Worm (Caenorhabditis elegans) whole organism, L3 larva: ENCODE data around the gene ddx-19.

Experiments used
- R02D3.7 ChIP-seq: fragments of 150-350 bp; optimal IDR thresholded peaks from 2 replicates; lab custom pipeline; 2014; ENCODE audit warnings: missing biosample characterization, missing genetic modification characterization
- ZK546.5 ChIP-seq: sonication (generic microtip); optimal IDR thresholded peaks from 2 replicates; lab custom pipeline; 2017; ENCODE audit warnings: missing biosample characterization, missing genetic modification characterization
- ama-1 ChIP-seq: fragments of 150-350 bp; optimal IDR thresholded peaks from 2 replicates; lab custom pipeline; 2018
- ceh-28 ChIP-seq: fragments of 150-350 bp; optimal IDR thresholded peaks from 2 replicates; lab custom pipeline; 2014; ENCODE audit warnings: missing biosample characterization, missing genetic modification reagents, missing genetic modification characterization
- ceh-82 ChIP-seq: fragments of 150-350 bp; optimal IDR thresholded peaks from 2 replicates; lab custom pipeline; 2014; ENCODE audit warnings: missing biosample characterization, missing genetic modification characterization
- ceh-9 ChIP-seq: sonication (generic microtip); optimal IDR thresholded peaks from 2 replicates; lab custom pipeline; 2018; ENCODE audit warnings: missing biosample characterization, missing genetic modification characterization
- egl-27 ChIP-seq: sonication (generic microtip); optimal IDR thresholded peaks from 4 replicates; lab custom pipeline; 2017; ENCODE audit warnings: missing biosample characterization, missing genetic modification reagents, missing genetic modification characterization
- egl-5 ChIP-seq: fragments of 150-350 bp; optimal IDR thresholded peaks from 2 replicates; lab custom pipeline; 2017; ENCODE audit warnings: missing biosample characterization, missing genetic modification reagents, missing genetic modification characterization, inconsistent platforms
- elt-1 ChIP-seq: fragments of 150-350 bp; optimal IDR thresholded peaks from 2 replicates; lab custom pipeline; 2014; ENCODE audit warnings: missing biosample characterization, missing genetic modification characterization
- fkh-10 ChIP-seq: sonication (generic microtip); optimal IDR thresholded peaks from 2 replicates; lab custom pipeline; 2017; ENCODE audit warnings: missing biosample characterization, missing genetic modification reagents, missing genetic modification characterization
- hmg-11 ChIP-seq: sonication (generic microtip); optimal IDR thresholded peaks from 2 replicates; lab custom pipeline; 2016; ENCODE audit warnings: missing genetic modification characterization, missing compliant biosample characterization
- lin-39 ChIP-seq: fragments of 150-350 bp; optimal IDR thresholded peaks from 2 replicates; lab custom pipeline; 2018; ENCODE audit warnings: missing biosample characterization, missing genetic modification reagents, missing genetic modification characterization
- lsy-12 ChIP-seq: sonication (generic microtip); optimal IDR thresholded peaks from 2 replicates; lab custom pipeline; 2016; ENCODE audit warnings: mild to moderate bottlenecking, missing genetic modification characterization, missing compliant biosample characterization
- nfya-1 ChIP-seq: sonication (generic microtip); optimal IDR thresholded peaks from 2 replicates; lab custom pipeline; 2017; ENCODE audit warnings: missing genetic modification characterization, mild to moderate bottlenecking, missing compliant biosample characterization, antibody characterized with exemption, moderate library complexity; ENCODE audit not compliant: insufficient read depth
- nhr-12 ChIP-seq: fragments of 150-350 bp; optimal IDR thresholded peaks from 2 replicates; lab custom pipeline; 2014; ENCODE audit warnings: missing biosample characterization, missing genetic modification characterization
- nhr-23 ChIP-seq: fragments of 150-350 bp; optimal IDR thresholded peaks from 2 replicates; lab custom pipeline; 2014; ENCODE audit warnings: missing biosample characterization, missing genetic modification reagents, missing genetic modification characterization
- nhr-25 ChIP-seq: sonication (generic microtip); optimal IDR thresholded peaks from 2 replicates; lab custom pipeline; 2017; ENCODE audit warnings: missing biosample characterization, missing genetic modification characterization
- nhr-43 ChIP-seq: sonication (generic microtip); optimal IDR thresholded peaks from 2 replicates; lab custom pipeline; 2016; ENCODE audit warnings: mild to moderate bottlenecking, missing genetic modification characterization, missing compliant biosample characterization; ENCODE audit not compliant: poor library complexity, severe bottlenecking
- nhr-67 ChIP-seq: fragments of 150-350 bp; optimal IDR thresholded peaks from 2 replicates; lab custom pipeline; 2014; ENCODE audit warnings: missing biosample characterization, missing genetic modification characterization
- nhr-76 ChIP-seq: fragments of 150-350 bp; sonication (generic microtip); optimal IDR thresholded peaks from 5 replicates; lab custom pipeline; 2014; ENCODE audit warnings: missing biosample characterization, missing genetic modification characterization
- skn-1 ChIP-seq: fragments of 150-350 bp; optimal IDR thresholded peaks from 2 replicates; lab custom pipeline; 2014; ENCODE audit warnings: missing biosample characterization, missing genetic modification characterization
- snpc-4 ChIP-seq: fragments of 150-350 bp; optimal IDR thresholded peaks from 2 replicates; lab custom pipeline; 2014; ENCODE audit warnings: missing biosample characterization, missing genetic modification characterization
- unc-62 ChIP-seq: fragments of 150-350 bp; sonication (generic microtip); optimal IDR thresholded peaks from 4 replicates; lab custom pipeline; 2014; ENCODE audit warnings: missing biosample characterization, missing genetic modification reagents, missing genetic modification characterization
- zag-1 ChIP-seq: fragments of 150-350 bp; optimal IDR thresholded peaks from 2 replicates; lab custom pipeline; 2014; ENCODE audit warnings: missing biosample characterization, missing genetic modification characterization

Gene ddx-19

DNA sequence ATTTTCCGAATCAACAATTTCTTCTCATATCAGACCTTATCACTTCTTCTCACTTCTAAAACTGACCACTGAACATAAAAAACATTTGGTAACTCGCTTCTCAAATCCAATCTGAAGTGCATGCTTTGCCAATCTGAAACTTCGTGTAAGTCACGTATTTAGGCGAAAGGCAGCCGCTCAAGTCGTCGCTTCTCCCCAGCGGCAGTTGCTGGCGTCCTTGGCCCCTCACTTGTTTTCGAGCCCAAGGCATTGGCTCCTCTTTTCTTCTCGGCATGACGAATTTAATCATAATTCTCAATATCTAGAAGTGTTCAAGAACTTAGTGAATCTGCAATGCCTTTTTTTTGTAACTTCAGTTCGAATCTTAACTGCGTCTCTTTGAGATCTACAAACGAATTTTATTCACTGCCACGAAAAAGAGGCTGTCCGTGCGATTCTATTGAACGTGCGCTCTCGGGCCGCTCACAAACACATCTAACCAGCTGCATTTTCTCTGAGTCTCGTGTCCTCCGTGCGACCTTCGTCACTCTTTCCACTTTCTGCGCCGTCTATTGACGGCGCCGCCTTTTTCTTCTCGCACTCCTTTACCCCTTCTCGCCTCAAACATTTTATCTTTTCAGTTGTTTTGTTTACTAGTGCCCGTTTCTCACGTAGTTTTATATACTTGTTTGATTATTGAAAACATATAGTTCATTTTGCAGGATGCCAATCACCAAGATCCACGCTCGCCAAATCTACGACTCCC lies 46.9 kb downstream of the ddx-19 start (continued):
- TF ChIP-seq snpc-4, result no peak
- TF ChIP-seq nhr-76 (tag; lab: Kevin White, UChicago), result no peak
- TF ChIP-seq hmg-11 (tag; lab: Kevin White, UChicago), result peak; percentile 42
- peak; percentile 41 for TF ChIP-seq egl-5 (tag; lab: Kevin White, UChicago)

DNA sequence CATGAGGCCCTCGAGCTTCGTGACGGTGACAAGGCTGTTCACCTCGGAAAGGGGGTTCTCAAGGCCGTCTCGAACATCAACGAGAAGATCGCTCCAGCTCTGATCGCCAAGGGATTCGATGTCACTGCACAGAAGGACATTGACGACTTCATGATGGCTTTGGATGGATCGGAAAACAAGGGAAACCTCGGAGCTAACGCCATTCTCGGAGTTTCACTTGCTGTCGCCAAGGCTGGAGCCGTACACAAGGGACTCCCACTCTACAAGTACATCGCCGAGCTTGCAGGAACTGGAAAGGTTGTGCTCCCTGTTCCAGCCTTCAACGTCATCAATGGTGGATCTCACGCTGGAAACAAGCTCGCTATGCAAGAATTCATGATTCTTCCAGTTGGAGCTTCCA lies 47.7 kb downstream of the ddx-19 start:
- TF ChIP-seq ceh-28 (tag; lab: Kevin White, UChicago), result no peak
- no peak for TF ChIP-seq nfya-1
- no peak for TF ChIP-seq nhr-76 (tag; lab: Kevin White, UChicago)
- TF ChIP-seq lin-39 (tag; lab: Kevin White, UChicago), result no peak
- no peak for TF ChIP-seq hmg-11 (tag; lab: Kevin White, UChicago)
- TF ChIP-seq nhr-67 (tag; lab: Kevin White, UChicago), result no peak
- no peak for TF ChIP-seq nhr-12
- TF ChIP-seq snpc-4, result no peak
- no peak for TF ChIP-seq ceh-82 (tag; lab: Kevin White, UChicago)
- no peak for TF ChIP-seq R02D3.7 (tag; lab: Kevin White, UChicago)
- no peak for TF ChIP-seq egl-27 (tag; lab: Kevin White, UChicago)
- no peak for TF ChIP-seq lsy-12
- TF ChIP-seq ZK546.5 (tag; lab: Kevin White, UChicago), result no peak
- no peak for TF ChIP-seq ceh-9
- TF ChIP-seq, all 47 proteins: peak for 0

DNA sequence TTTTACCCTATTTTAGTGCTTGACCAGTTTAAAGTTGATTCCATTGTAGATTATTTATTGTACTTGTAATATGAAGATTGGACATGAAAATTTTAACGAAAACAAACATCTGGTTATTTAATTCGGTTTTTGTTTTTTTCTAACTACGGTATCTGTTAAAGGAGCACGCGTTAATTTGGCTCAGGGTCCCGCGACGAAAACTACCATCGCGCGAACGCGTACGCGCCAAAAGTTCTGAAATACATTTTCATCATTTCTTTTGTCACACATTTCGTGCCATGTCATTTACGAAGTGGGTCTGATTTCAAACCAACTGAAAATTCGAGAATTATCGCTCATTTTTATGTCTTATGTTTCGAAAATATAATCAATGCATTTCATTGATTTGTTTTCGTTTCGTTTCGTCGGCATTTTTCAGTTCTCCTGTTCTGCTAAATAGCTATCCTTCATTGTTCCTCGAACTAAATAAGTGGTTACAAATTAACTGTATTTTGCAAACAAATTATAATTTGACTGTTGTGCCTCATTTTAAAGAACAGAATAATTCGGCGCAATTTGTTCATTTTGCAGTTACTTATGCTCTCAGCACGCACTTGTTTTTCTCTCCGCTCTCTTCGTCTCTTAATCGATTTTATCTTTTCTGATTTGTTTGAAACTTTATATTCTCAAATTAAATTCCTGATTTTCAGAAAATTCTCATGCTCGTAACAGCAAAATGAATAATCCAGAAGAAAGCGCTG lies 49.2 kb downstream of the ddx-19 start, which contains the start of gene T21B10.3:
TSS of gene T21B10.3 (plus strand) at position 690 of the 740 bp plus-strand sequence.
- no peak for TF ChIP-seq nhr-67 (tag; lab: Kevin White, UChicago)
- TF ChIP-seq ceh-82 (tag; lab: Kevin White, UChicago), result no peak
- no peak for TF ChIP-seq unc-62 (GFP tag; lab: Kevin White, UChicago)
- TF ChIP-seq nfya-1, result peak; percentile 4
- TF ChIP-seq hmg-11 (tag; lab: Kevin White, UChicago), result peak; percentile 31
- TF ChIP-seq ama-1 (lab: Kevin White, UChicago), result peak; percentile 96
- TF ChIP-seq nhr-43 (tag; lab: Kevin White, UChicago), result peak; percentile 15
- TF ChIP-seq skn-1 (tag; lab: Kevin White, UChicago), result no peak
- TF ChIP-seq fkh-10 (GFP tag; lab: Kevin White, UChicago), result no peak
- no peak for TF ChIP-seq nhr-25 (tag; lab: Kevin White, UChicago)
- peak; percentile 33 for TF ChIP-seq R02D3.7 (tag; lab: Kevin White, UChicago)
- TF ChIP-seq zag-1 (tag; lab: Kevin White, UChicago), result no peak
- TF ChIP-seq nhr-76 (tag; lab: Kevin White, UChicago), result no peak
- no peak for TF ChIP-seq nhr-23 (tag; lab: Kevin White, UChicago)
- TF ChIP-seq ceh-9, result no peak

DNA sequence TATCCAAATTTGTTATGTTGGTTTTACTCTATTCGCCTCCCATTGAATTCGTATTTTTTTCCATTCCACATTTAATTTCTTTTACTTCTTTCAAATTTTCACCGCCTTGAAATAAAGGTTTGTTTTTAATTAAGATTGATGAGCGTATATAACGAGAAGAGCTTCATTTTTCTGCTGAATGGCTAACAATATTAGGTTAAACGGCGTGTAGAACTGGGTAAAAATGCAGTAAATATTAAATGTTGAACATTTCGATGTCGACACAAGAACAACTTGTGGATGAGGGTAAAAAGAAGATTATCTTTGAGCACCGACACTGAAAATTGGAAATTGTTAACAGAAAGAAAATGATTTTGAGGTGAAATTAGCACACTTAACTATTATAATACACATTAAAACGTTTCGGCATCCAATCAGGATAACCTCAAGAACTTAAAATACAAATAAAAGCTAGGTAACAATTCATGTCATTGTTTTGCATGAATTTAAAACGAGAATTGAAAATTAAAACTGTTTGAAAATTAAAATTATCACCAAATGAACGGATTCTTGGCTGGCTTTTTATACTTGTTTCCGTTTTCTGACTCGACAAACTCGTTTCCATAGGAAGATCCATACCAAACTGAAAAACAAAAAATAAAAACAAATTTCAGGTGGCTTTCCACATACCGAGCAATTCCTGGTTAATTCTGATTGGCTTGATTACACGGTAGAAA lies 54.4 kb downstream of the ddx-19 start:
- TF ChIP-seq nhr-76 (tag; lab: Kevin White, UChicago) (no peak), nhr-23 (tag; lab: Kevin White, UChicago) (no peak), hmg-11 (tag; lab: Kevin White, UChicago) (no peak), elt-1 (tag; lab: Kevin White, UChicago) (no peak)
